Worm (Caenorhabditis elegans): ENCODE results near the gene F59A6.11.

F59A6.11 gene

DNA sequence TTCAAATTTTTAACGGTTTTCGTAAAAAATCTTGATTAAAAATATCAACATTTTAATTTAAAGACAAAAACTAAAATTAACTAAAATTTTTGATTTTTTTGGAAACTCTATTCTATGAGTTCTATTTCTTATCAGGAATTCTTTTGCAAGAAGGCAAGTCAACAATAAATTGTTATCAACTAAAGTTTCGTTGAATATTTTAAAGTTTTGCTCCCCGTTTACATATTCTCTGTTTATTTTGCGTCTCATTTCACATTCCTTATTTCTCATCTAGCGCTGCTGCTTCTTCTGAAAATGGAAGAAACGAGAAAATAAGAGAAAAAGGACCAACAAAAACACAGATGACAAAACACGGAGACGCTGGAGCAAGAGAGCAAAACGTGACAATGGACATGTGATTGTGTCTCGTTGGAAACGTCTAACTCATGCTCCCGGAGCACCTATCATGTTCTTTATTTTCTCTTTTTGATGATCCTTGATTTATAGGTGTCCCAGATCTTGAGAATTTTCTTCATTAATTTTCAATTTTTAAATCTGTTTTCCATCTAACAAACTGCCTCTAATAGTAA lies 22.0 kb upstream of the F59A6.11 start (continued):
- TF ChIP-seq rnt-1 (tag; optimal IDR thresholded peaks at IDR 0.05) (peak; percentile 21), C34B4.2 (tag; optimal IDR thresholded peaks at IDR 0.05) (no peak), lsy-2 (tag; optimal IDR thresholded peaks at IDR 0.05) (peak in 1 of 2 experiments; percentile 5), nhr-76 (tag; optimal IDR thresholded peaks at IDR 0.05) (no peak), ztf-4 (tag; optimal IDR thresholded peaks at IDR 0.05) (no peak), C04F5.9 (tag; optimal IDR thresholded peaks at IDR 0.05) (no peak), zag-1 (tag; optimal IDR thresholded peaks at IDR 0.05) (no peak), dsc-1 (tag; optimal IDR thresholded peaks at IDR 0.05) (no peak), nhr-28 (tag; optimal IDR thresholded peaks at IDR 0.05) (no peak), ceh-90 (tag; optimal IDR thresholded peaks at IDR 0.05) (no peak), tbx-2 (tag; optimal IDR thresholded peaks at IDR 0.05) (no peak), unc-30 (tag; optimal IDR thresholded peaks at IDR 0.05) (no peak)

- no peak for TF ChIP-seq ztf-11 (tag; optimal IDR thresholded peaks at IDR 0.05)
- peak in 1 of 3 experiments; percentile 15 for TF ChIP-seq dpl-1 (GFP tag; optimal IDR thresholded peaks at IDR 0.05)
- TF ChIP-seq nhr-90 (tag; optimal IDR thresholded peaks at IDR 0.05; ENCODE audit: poor library complexity) = peak; percentile 24
- no peak for TF ChIP-seq swsn-7 (tag; optimal IDR thresholded peaks at IDR 0.05)
- TF ChIP-seq irx-1 (tag; optimal IDR thresholded peaks at IDR 0.05) = no peak
- no peak for TF ChIP-seq xbp-1 (tag; optimal IDR thresholded peaks at IDR 0.05)
- TF ChIP-seq C04F5.9 (tag; optimal IDR thresholded peaks at IDR 0.05) = no peak
- TF ChIP-seq mdl-1 (tag; optimal IDR thresholded peaks at IDR 0.05) = peak in 1 of 2 experiments; percentile 23
- TF ChIP-seq snu-23 (GFP tag; optimal IDR thresholded peaks at IDR 0.05) = peak; percentile 53
- TF ChIP-seq nhr-85 (tag) = peak; percentile 89
- no peak for TF ChIP-seq lin-13 (GFP tag; optimal IDR thresholded peaks at IDR 0.05)
- TF ChIP-seq blmp-1 (tag; optimal IDR thresholded peaks at IDR 0.05) = peak; percentile 24
- TF ChIP-seq elt-2 (tag; optimal IDR thresholded peaks at IDR 0.05) = peak; percentile 96
- TF ChIP-seq lsy-2 (tag; optimal IDR thresholded peaks at IDR 0.05) = peak; percentile 10 to 60
- no peak for TF ChIP-seq sox-4 (tag; optimal IDR thresholded peaks at IDR 0.05)
- 0 out of 2 replicates have a peak, but pooled peaks have one; percentile 16 for TF ChIP-seq ceh-88 (GFP tag; IDR thresholded peaks at IDR 0.05)
- peak in 5 of 6 experiments; percentile 12 to 89 (median 84) for TF ChIP-seq elt-3 (tag; optimal IDR thresholded peaks at IDR 0.05)
- peak; percentile 20 for TF ChIP-seq pqm-1 (tag; optimal IDR thresholded peaks at IDR 0.05)
- TF ChIP-seq nhr-71 (tag; optimal IDR thresholded peaks at IDR 0.05) = peak; percentile 54
- TF ChIP-seq lin-14 (GFP tag; optimal IDR thresholded peaks at IDR 0.05) = peak; percentile 81
- TF ChIP-seq nhr-20 (tag; optimal IDR thresholded peaks at IDR 0.05) = peak; percentile 57
- no peak for TF ChIP-seq efl-1 (optimal IDR thresholded peaks at IDR 0.05)
- peak in 1 of 2 experiments; percentile 89 for TF ChIP-seq efl-1 (GFP tag; optimal IDR thresholded peaks at IDR 0.05 in 1 of 2)
- TF ChIP-seq C34B4.2 (tag; optimal IDR thresholded peaks at IDR 0.05) = no peak
Observed at ce11 chrII:5019389-5020108, 21.0 kb upstream of the F59A6.11 start.

DNA sequence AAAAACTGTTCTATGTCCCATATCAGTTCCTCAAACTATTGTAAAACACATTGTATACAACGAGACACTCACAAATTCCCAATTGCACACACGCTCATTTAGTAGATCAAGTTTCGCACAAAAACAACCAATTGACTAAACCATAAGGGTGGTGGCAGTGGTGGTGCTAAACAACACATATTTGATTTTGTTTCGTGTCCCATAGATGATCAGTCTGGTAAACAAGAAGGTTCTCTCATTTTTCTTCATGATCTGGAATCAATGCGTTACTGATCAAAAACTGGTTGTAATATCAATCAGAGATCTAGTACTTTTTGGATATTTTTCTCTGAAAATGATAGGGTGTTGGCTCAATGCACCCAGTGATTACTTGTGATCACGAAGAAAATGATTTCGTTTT lies 20.0 kb upstream of the F59A6.11 start:
- TF ChIP-seq xbp-1 (tag; optimal IDR thresholded peaks at IDR 0.05) = no peak
- no peak for TF ChIP-seq efl-1 (optimal IDR thresholded peaks at IDR 0.05)
- TF ChIP-seq efl-1 (GFP tag; optimal IDR thresholded peaks at IDR 0.05 in 1 of 2) = peak in 1 of 2 experiments; percentile 88

DNA sequence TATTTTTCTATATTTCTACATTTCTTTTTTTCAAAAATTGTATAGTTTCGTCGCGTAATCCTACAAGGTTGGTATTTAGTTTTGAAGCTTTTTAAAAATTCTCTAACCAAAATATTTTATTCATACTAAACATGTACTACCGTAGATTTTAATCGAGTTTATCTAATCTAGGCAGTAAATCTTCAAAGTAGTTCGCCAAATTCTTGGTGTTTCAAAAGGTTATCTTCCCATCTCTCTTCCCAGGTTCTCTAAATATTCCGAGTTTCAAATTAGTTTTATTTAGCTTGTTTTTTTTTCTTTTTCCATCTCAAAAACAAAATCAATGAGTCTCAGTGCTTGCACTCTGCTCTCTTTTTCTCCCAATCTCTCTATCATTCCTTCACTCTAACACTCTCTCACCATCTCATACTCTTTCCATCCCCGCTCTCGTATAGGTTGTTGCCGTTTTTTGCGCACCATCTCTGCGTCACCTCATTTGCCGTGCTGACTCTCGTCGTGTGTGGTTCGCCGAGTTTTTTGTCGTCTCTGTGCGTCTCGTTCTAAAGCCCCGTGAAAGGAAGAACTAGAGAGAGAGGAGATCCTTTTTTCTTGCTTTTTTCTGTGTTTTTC lies 18.5 kb upstream of the F59A6.11 start:
- peak; percentile 22 for TF ChIP-seq F16B12.6 (tag; optimal IDR thresholded peaks at IDR 0.05)
- TF ChIP-seq snpc-4 (tag; optimal IDR thresholded peaks at IDR 0.05) = peak; percentile 48
- no peak for TF ChIP-seq grh-1 (GFP tag; IDR thresholded peaks at IDR 0.05)
- TF ChIP-seq tbx-2 (tag; optimal IDR thresholded peaks at IDR 0.05) = peak; percentile 67
- no peak for TF ChIP-seq unc-30 (tag; optimal IDR thresholded peaks at IDR 0.05)
- peak; percentile 16 for TF ChIP-seq ztf-4 (tag; optimal IDR thresholded peaks at IDR 0.05)
- TF ChIP-seq unc-86 (tag; optimal IDR thresholded peaks at IDR 0.05) = peak; percentile 75
- TF ChIP-seq unc-130 (tag; optimal IDR thresholded peaks at IDR 0.05) = no peak
- peak; percentile 61 for TF ChIP-seq isw-1 (GFP tag; IDR thresholded peaks at IDR 0.05)
- TF ChIP-seq nhr-19 (GFP tag; conservative IDR thresholded peaks at IDR 0.05) = peak; percentile 40
- TF ChIP-seq jun-1 (tag; optimal IDR thresholded peaks at IDR 0.05) = peak; percentile 64
- peak; percentile 69 for TF ChIP-seq swsn-7 (tag; optimal IDR thresholded peaks at IDR 0.05)
- peak; percentile 8 for TF ChIP-seq fkh-10 (GFP tag; optimal IDR thresholded peaks at IDR 0.05)
- peak; percentile 26 for TF ChIP-seq lir-3 (tag; optimal IDR thresholded peaks at IDR 0.05; ENCODE audit: poor library complexity)
- peak; percentile 69 for TF ChIP-seq fkh-8 (tag; optimal IDR thresholded peaks at IDR 0.05)
- TF ChIP-seq lin-14 (GFP tag; optimal IDR thresholded peaks at IDR 0.05) = peak; percentile 93
- peak; percentile 67 to 76 for TF ChIP-seq lsy-2 (tag; optimal IDR thresholded peaks at IDR 0.05)
- TF ChIP-seq lin-39 (tag; optimal IDR thresholded peaks at IDR 0.05) = no peak
- peak; percentile 15 for TF ChIP-seq lin-13 (GFP tag; optimal IDR thresholded peaks at IDR 0.05)
